Fruit fly (Drosophila melanogaster) whole organism, embryonic: ENCODE data around the gene ry.

Experiments
- CG11085 ChIP-seq: fragments of 200-800 bp; sonication (Bioruptor generic); IDR thresholded peaks from 2 replicates; pipeline ENCODE4 v1.3.6; 2022; ENCODE audit warnings: missing biosample characterization, missing genetic modification characterization
- bcd ChIP-seq: fragments of 200-800 bp; sonication (Bioruptor generic); optimal IDR thresholded peaks from 2 replicates; lab custom pipeline; 2017; ENCODE audit warnings: missing biosample characterization, mild to moderate bottlenecking, missing genetic modification characterization
- gcm2 ChIP-seq: fragments of 200-800 bp; sonication (Bioruptor generic); optimal IDR thresholded peaks from 2 replicates; lab custom pipeline; 2016; ENCODE audit warnings: missing biosample characterization, missing genetic modification characterization

DNA sequence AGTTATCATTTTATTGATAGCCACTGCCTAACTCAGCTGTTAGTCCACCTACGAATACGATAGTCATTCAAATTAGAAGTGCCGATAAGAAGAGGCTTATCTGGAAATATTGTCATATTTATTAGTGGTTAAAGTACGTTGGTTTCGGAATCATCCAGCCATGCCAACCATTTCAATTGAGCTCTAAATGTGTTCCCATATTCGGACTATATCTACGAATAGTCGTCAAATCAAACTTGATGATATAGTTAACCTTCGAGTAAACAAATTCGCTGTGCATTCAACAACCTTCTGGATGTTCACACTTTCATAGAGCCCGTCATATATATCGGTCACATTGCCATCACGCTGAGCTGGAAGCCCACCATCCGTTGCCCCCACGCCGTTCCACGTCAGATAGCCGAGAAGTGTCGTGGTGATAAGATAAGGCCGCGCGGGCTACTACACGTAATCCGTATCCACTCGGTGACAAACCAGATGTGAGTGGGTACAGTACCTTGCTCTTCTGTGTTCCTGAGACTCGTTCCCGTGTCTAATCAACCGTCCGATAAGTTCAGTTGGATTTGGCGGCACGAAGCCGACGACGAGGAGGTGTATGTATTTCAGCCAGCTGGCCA is 13.9 kb upstream of the ry start:
- TF ChIP-seq bcd (no peak), gcm2 (GFP tag; lab: Kevin White, UChicago) (no peak), CG11085 (GFP tag; lab: Robert Waterston, UW) (no peak)
